Worm (Caenorhabditis elegans) whole organism, L4 larva: ENCODE measurements around the gene F43G6.8.

Source experiments
- egl-27 ChIP-seq: sonication (generic microtip); optimal IDR thresholded peaks from 3 replicates; lab custom pipeline; 2017; ENCODE audit warnings: missing biosample characterization, missing genetic modification reagents, missing genetic modification characterization
- nhr-25 ChIP-seq: sonication (generic microtip); optimal IDR thresholded peaks from 2 replicates; lab custom pipeline; 2017; ENCODE audit warnings: missing genetic modification characterization, mild to moderate bottlenecking, missing compliant biosample characterization, antibody characterized with exemption, moderate library complexity, borderline replicate concordance; ENCODE audit not compliant: insufficient read depth

- TF ChIP-seq nhr-25 (tag; lab: Kevin White, UChicago) (no peak), egl-27 (tag; lab: Kevin White, UChicago) (no peak)
These were observed 28.4 kb upstream of the F43G6.8 start, which contains the start of gene T27D12.1 for ce11 chrII:11842317-11842716.
